Worm (Caenorhabditis elegans): ENCODE data around the gene R01B10.3.

R01B10.3 gene

ce11 chrV:6017630-6018029 lies 27.3 kb downstream of the R01B10.3 start, which contains the start of the genes rpt-2 and aps-1 (continued):
- TF ChIP-seq nhr-10 (tag; optimal IDR thresholded peaks at IDR 0.05) (no peak), mab-5 (tag; optimal IDR thresholded peaks at IDR 0.05) (peak; percentile 84), ama-1 (optimal IDR thresholded peaks at IDR 0.05) (peak; percentile 71), R02D3.7 (tag; optimal IDR thresholded peaks at IDR 0.05) (no peak), nhr-6 (tag; optimal IDR thresholded peaks at IDR 0.05) (peak; percentile 85), mdl-1 (tag; optimal IDR thresholded peaks at IDR 0.05) (peak in 1 of 2 experiments; percentile 18), gmeb-1 (tag; optimal IDR thresholded peaks at IDR 0.05) (peak; percentile 84), nhr-237 (tag; optimal IDR thresholded peaks at IDR 0.05) (no peak), unc-39 (tag; optimal IDR thresholded peaks at IDR 0.05) (no peak), fos-1 (tag; optimal IDR thresholded peaks at IDR 0.05) (no peak), C34F6.9 (tag; optimal IDR thresholded peaks at IDR 0.05) (peak; percentile 94), lin-13 (GFP tag; optimal IDR thresholded peaks at IDR 0.05) (peak; percentile 84), peb-1 (tag; optimal IDR thresholded peaks at IDR 0.05) (no peak), nhr-129 (tag; optimal IDR thresholded peaks at IDR 0.05) (peak; percentile 87), crh-2 (tag; optimal IDR thresholded peaks at IDR 0.05) (peak; percentile 93), egl-27 (tag; optimal IDR thresholded peaks at IDR 0.05) (peak; percentile 25)

- TF ChIP-seq nhr-129 (tag; optimal IDR thresholded peaks at IDR 0.05) (no peak), ztf-1 (GFP tag; conservative IDR thresholded peaks at IDR 0.05) (no peak), ama-1 (optimal IDR thresholded peaks at IDR 0.05) (no peak), peb-1 (tag; optimal IDR thresholded peaks at IDR 0.05) (no peak), mbf-1 (tag; optimal IDR thresholded peaks at IDR 0.05) (no peak), ZK546.5 (tag; optimal IDR thresholded peaks at IDR 0.05) (no peak), lin-13 (GFP tag; optimal IDR thresholded peaks at IDR 0.05) (no peak), fos-1 (tag; optimal IDR thresholded peaks at IDR 0.05) (no peak), mdl-1 (tag; optimal IDR thresholded peaks at IDR 0.05) (no peak), zag-1 (tag; optimal IDR thresholded peaks at IDR 0.05) (no peak), gmeb-1 (tag; optimal IDR thresholded peaks at IDR 0.05) (no peak), elt-1 (tag; optimal IDR thresholded peaks at IDR 0.05) (no peak)
Observed at ce11 chrV:6016097-6016496, 28.8 kb downstream of the R01B10.3 start.

- TF ChIP-seq F13H6.1 (tag; optimal IDR thresholded peaks at IDR 0.05) (no peak), C34F6.9 (tag; optimal IDR thresholded peaks at IDR 0.05) (no peak), alr-1 (tag; optimal IDR thresholded peaks at IDR 0.05) (no peak), nhr-12 (tag; optimal IDR thresholded peaks at IDR 0.05) (no peak), sma-3 (GFP tag; optimal IDR thresholded peaks at IDR 0.05) (no peak), Y55F3AM.14 (GFP tag; optimal IDR thresholded peaks at IDR 0.05) (no peak), ceh-82 (tag; optimal IDR thresholded peaks at IDR 0.05) (no peak), crh-2 (tag; optimal IDR thresholded peaks at IDR 0.05) (no peak), aly-2 (tag; optimal IDR thresholded peaks at IDR 0.05) (no peak), mdl-1 (tag; optimal IDR thresholded peaks at IDR 0.05) (no peak), nhr-23 (tag; optimal IDR thresholded peaks at IDR 0.05) (no peak), blmp-1 (tag; optimal IDR thresholded peaks at IDR 0.05; ENCODE audit: insufficient read depth) (no peak), dmd-4 (tag; optimal IDR thresholded peaks at IDR 0.05) (no peak), unc-55 (GFP tag; optimal IDR thresholded peaks at IDR 0.05) (no peak), fos-1 (tag; optimal IDR thresholded peaks at IDR 0.05) (no peak), egl-27 (tag; optimal IDR thresholded peaks at IDR 0.05) (no peak), lsy-2 (tag; optimal IDR thresholded peaks at IDR 0.05) (no peak), nhr-129 (tag; optimal IDR thresholded peaks at IDR 0.05) (no peak)
Observed at ce11 chrV:6015546-6016089, 29.3 kb downstream of the R01B10.3 start.

- TF ChIP-seq gmeb-1 (tag; optimal IDR thresholded peaks at IDR 0.05): no peak
- TF ChIP-seq sma-3 (GFP tag; optimal IDR thresholded peaks at IDR 0.05): peak; percentile 11
Observed at ce11 chrV:6012401-6012800, 32.5 kb downstream of the R01B10.3 start.

- no peak for TF ChIP-seq R02D3.7 (tag; optimal IDR thresholded peaks at IDR 0.05)
- no peak for TF ChIP-seq alr-1 (tag; optimal IDR thresholded peaks at IDR 0.05)
- no peak for TF ChIP-seq nhr-23 (tag; optimal IDR thresholded peaks at IDR 0.05)
- TF ChIP-seq unc-55 (GFP tag; optimal IDR thresholded peaks at IDR 0.05): no peak
- no peak for TF ChIP-seq blmp-1 (tag; optimal IDR thresholded peaks at IDR 0.05; ENCODE audit: insufficient read depth)
- TF ChIP-seq skn-1 (tag; optimal IDR thresholded peaks at IDR 0.05): no peak
- no peak for TF ChIP-seq nhr-25 (tag; optimal IDR thresholded peaks at IDR 0.05)
- no peak for TF ChIP-seq egl-27 (tag; optimal IDR thresholded peaks at IDR 0.05)
- TF ChIP-seq nhr-237 (tag; optimal IDR thresholded peaks at IDR 0.05): no peak
- TF ChIP-seq peb-1 (tag; optimal IDR thresholded peaks at IDR 0.05): no peak
- no peak for TF ChIP-seq C34F6.9 (tag; optimal IDR thresholded peaks at IDR 0.05)
- no peak for TF ChIP-seq ama-1 (optimal IDR thresholded peaks at IDR 0.05)
- no peak for TF ChIP-seq nhr-6 (tag; optimal IDR thresholded peaks at IDR 0.05)
- no peak for TF ChIP-seq lin-13 (GFP tag; optimal IDR thresholded peaks at IDR 0.05)
- no peak for TF ChIP-seq ztf-11 (tag; optimal IDR thresholded peaks at IDR 0.05)
- no peak for TF ChIP-seq mab-5 (tag; optimal IDR thresholded peaks at IDR 0.05)
- no peak for TF ChIP-seq unc-39 (tag; optimal IDR thresholded peaks at IDR 0.05)
Observed at ce11 chrV:6010642-6011041, 34.3 kb downstream of the R01B10.3 start.
